Worm (Caenorhabditis elegans): Measurements from ENCODE around the gene F44G4.7.
A peak's percentile ranks its signal among the peaks of the same experiment; 100 is the strongest.

F44G4.7 gene

ce11 chrII:9005067-9005466 is at the start of gene F44G4.7:
F44G4.7 (minus strand) TSS chrII:9005167.
- TF ChIP-seq klf-2 (GFP tag; conservative IDR thresholded peaks at IDR 0.05) (no peak), T22C8.4 (GFP tag; IDR thresholded peaks at IDR 0.05) (no peak), ztf-29 (GFP tag; IDR thresholded peaks at IDR 0.05) (no peak), flt-1 (GFP tag; IDR thresholded peaks at IDR 0.05) (no peak), tab-1 (GFP tag; IDR thresholded peaks at IDR 0.05) (no peak), ref-1 (GFP tag; conservative IDR thresholded peaks at IDR 0.05) (no peak), med-1 (GFP tag; optimal IDR thresholded peaks at IDR 0.05; ENCODE audit: insufficient read depth) (no peak), ztf-23 (GFP tag; IDR thresholded peaks at IDR 0.05) (no peak), cog-1 (tag; optimal IDR thresholded peaks at IDR 0.05) (no peak)

- no peak for TF ChIP-seq ztf-29 (GFP tag; IDR thresholded peaks at IDR 0.05)
- TF ChIP-seq flt-1 (GFP tag; IDR thresholded peaks at IDR 0.05), result peak; percentile 69; the same call in 1 of the 2 replicates
- 0 out of 2 replicates have a peak, but pooled peaks have one; percentile 53 for TF ChIP-seq ztf-23 (GFP tag; IDR thresholded peaks at IDR 0.05)
- no peak for TF ChIP-seq klf-2 (GFP tag; conservative IDR thresholded peaks at IDR 0.05)
- no peak for TF ChIP-seq med-1 (GFP tag; optimal IDR thresholded peaks at IDR 0.05; ENCODE audit: insufficient read depth)
- peak; percentile 18 for TF ChIP-seq cog-1 (tag; optimal IDR thresholded peaks at IDR 0.05)
- TF ChIP-seq T22C8.4 (GFP tag; IDR thresholded peaks at IDR 0.05), result no peak
- no peak for TF ChIP-seq ref-1 (GFP tag; conservative IDR thresholded peaks at IDR 0.05)
- TF ChIP-seq tab-1 (GFP tag; IDR thresholded peaks at IDR 0.05), result no peak
Measured at ce11 chrII:9054604-9055003, 49.6 kb upstream of the F44G4.7 start, which contains the start of gene chmp-7. chmp-7 (plus strand) TSS chrII:9054972.

- TF ChIP-seq flt-1 (GFP tag; IDR thresholded peaks at IDR 0.05) (no peak), ztf-29 (GFP tag; IDR thresholded peaks at IDR 0.05) (no peak), T22C8.4 (GFP tag; IDR thresholded peaks at IDR 0.05) (no peak), tab-1 (GFP tag; IDR thresholded peaks at IDR 0.05) (no peak), med-1 (GFP tag; optimal IDR thresholded peaks at IDR 0.05; ENCODE audit: insufficient read depth) (no peak), klf-2 (GFP tag; conservative IDR thresholded peaks at IDR 0.05) (no peak), cog-1 (tag; optimal IDR thresholded peaks at IDR 0.05) (no peak)
Measured at ce11 chrII:9053564-9053963, 48.6 kb upstream of the F44G4.7 start, which contains the start of gene T24B8.7. T24B8.7 (minus strand) TSS chrII:9053664.

- TF ChIP-seq flt-1 (GFP tag; IDR thresholded peaks at IDR 0.05), result no peak
- TF ChIP-seq ztf-23 (GFP tag; IDR thresholded peaks at IDR 0.05), result no peak
- no peak for TF ChIP-seq cog-1 (tag; optimal IDR thresholded peaks at IDR 0.05)
- no peak for TF ChIP-seq med-1 (GFP tag; optimal IDR thresholded peaks at IDR 0.05; ENCODE audit: insufficient read depth)
- no peak for TF ChIP-seq T22C8.4 (GFP tag; IDR thresholded peaks at IDR 0.05)
- TF ChIP-seq ztf-29 (GFP tag; IDR thresholded peaks at IDR 0.05), result no peak
- no peak for TF ChIP-seq tab-1 (GFP tag; IDR thresholded peaks at IDR 0.05)
- TF ChIP-seq klf-2 (GFP tag; conservative IDR thresholded peaks at IDR 0.05), result no peak
- no peak for TF ChIP-seq ref-1 (GFP tag; conservative IDR thresholded peaks at IDR 0.05)
Measured at ce11 chrII:9042059-9042458, 37.1 kb upstream of the F44G4.7 start.

ce11 chrII:9041306-9041705 is 36.3 kb upstream of the F44G4.7 start, which contains the start of gene F37B12.3:
F37B12.3 (minus strand) TSS chrII:9041406.
- no peak for TF ChIP-seq ztf-29 (GFP tag; IDR thresholded peaks at IDR 0.05)
- TF ChIP-seq ref-1 (GFP tag; conservative IDR thresholded peaks at IDR 0.05), result no peak
- TF ChIP-seq med-1 (GFP tag; optimal IDR thresholded peaks at IDR 0.05; ENCODE audit: insufficient read depth), result no peak
- TF ChIP-seq tab-1 (GFP tag; IDR thresholded peaks at IDR 0.05), result no peak

- TF ChIP-seq tab-1 (GFP tag; IDR thresholded peaks at IDR 0.05) (no peak), med-1 (GFP tag; optimal IDR thresholded peaks at IDR 0.05; ENCODE audit: insufficient read depth) (no peak), ztf-29 (GFP tag; IDR thresholded peaks at IDR 0.05) (no peak), klf-2 (GFP tag; conservative IDR thresholded peaks at IDR 0.05) (no peak), cog-1 (tag; optimal IDR thresholded peaks at IDR 0.05) (no peak), ztf-23 (GFP tag; IDR thresholded peaks at IDR 0.05) (no peak), flt-1 (GFP tag; IDR thresholded peaks at IDR 0.05) (no peak), ref-1 (GFP tag; conservative IDR thresholded peaks at IDR 0.05) (no peak), T22C8.4 (GFP tag; IDR thresholded peaks at IDR 0.05) (no peak)
Measured at ce11 chrII:9038736-9039135, 33.8 kb upstream of the F44G4.7 start.

ce11 chrII:9038201-9038600 is 33.2 kb upstream of the F44G4.7 start, which contains the start of gene gcs-1:
gcs-1 (minus strand) TSS chrII:9038301.
- TF ChIP-seq ref-1 (GFP tag; conservative IDR thresholded peaks at IDR 0.05) (no peak), cog-1 (tag; optimal IDR thresholded peaks at IDR 0.05) (no peak), tab-1 (GFP tag; IDR thresholded peaks at IDR 0.05) (no peak), T22C8.4 (GFP tag; IDR thresholded peaks at IDR 0.05) (no peak), med-1 (GFP tag; optimal IDR thresholded peaks at IDR 0.05; ENCODE audit: insufficient read depth) (no peak), ztf-23 (GFP tag; IDR thresholded peaks at IDR 0.05) (no peak), ztf-29 (GFP tag; IDR thresholded peaks at IDR 0.05) (no peak), flt-1 (GFP tag; IDR thresholded peaks at IDR 0.05) (no peak), klf-2 (GFP tag; conservative IDR thresholded peaks at IDR 0.05) (no peak)

- TF ChIP-seq cog-1 (tag; optimal IDR thresholded peaks at IDR 0.05), result no peak
- TF ChIP-seq med-1 (GFP tag; optimal IDR thresholded peaks at IDR 0.05; ENCODE audit: insufficient read depth), result no peak
- TF ChIP-seq ztf-29 (GFP tag; IDR thresholded peaks at IDR 0.05), result no peak
- TF ChIP-seq ref-1 (GFP tag; conservative IDR thresholded peaks at IDR 0.05), result no peak
Measured at ce11 chrII:9033034-9033433, 28.1 kb upstream of the F44G4.7 start.

- TF ChIP-seq med-1 (GFP tag; optimal IDR thresholded peaks at IDR 0.05; ENCODE audit: insufficient read depth) (no peak), tab-1 (GFP tag; IDR thresholded peaks at IDR 0.05) (no peak), ztf-23 (GFP tag; IDR thresholded peaks at IDR 0.05) (no peak), ztf-29 (GFP tag; IDR thresholded peaks at IDR 0.05) (no peak), ref-1 (GFP tag; conservative IDR thresholded peaks at IDR 0.05) (no peak), klf-2 (GFP tag; conservative IDR thresholded peaks at IDR 0.05) (no peak), flt-1 (GFP tag; IDR thresholded peaks at IDR 0.05) (no peak), cog-1 (tag; optimal IDR thresholded peaks at IDR 0.05) (no peak)
Measured at ce11 chrII:9031891-9032290, 26.9 kb upstream of the F44G4.7 start.

- no peak for TF ChIP-seq med-1 (GFP tag; optimal IDR thresholded peaks at IDR 0.05; ENCODE audit: insufficient read depth)
- TF ChIP-seq ztf-23 (GFP tag; IDR thresholded peaks at IDR 0.05), result no peak
- no peak for TF ChIP-seq flt-1 (GFP tag; IDR thresholded peaks at IDR 0.05)
- TF ChIP-seq cog-1 (tag; optimal IDR thresholded peaks at IDR 0.05), result no peak
- TF ChIP-seq klf-2 (GFP tag; conservative IDR thresholded peaks at IDR 0.05), result no peak
- no peak for TF ChIP-seq tab-1 (GFP tag; IDR thresholded peaks at IDR 0.05)
- TF ChIP-seq T22C8.4 (GFP tag; IDR thresholded peaks at IDR 0.05), result no peak
- TF ChIP-seq ztf-29 (GFP tag; IDR thresholded peaks at IDR 0.05), result no peak
- TF ChIP-seq ref-1 (GFP tag; conservative IDR thresholded peaks at IDR 0.05), result no peak
Measured at ce11 chrII:9029218-9029672, 24.3 kb upstream of the F44G4.7 start, which contains the start of gene F37B12.1. F37B12.1 (minus strand) TSS chrII:9029268.

Measured in whole organism, midembryonic.